Worm (Caenorhabditis elegans): ENCODE data around the gene C55B6.7.

ce11 chrX:7210467-7211107, 18.8 kb upstream of the C55B6.7 start:
- TF ChIP-seq zag-1 (tag; optimal IDR thresholded peaks at IDR 0.05) (no peak), elt-2 (tag; optimal IDR thresholded peaks at IDR 0.05) (no peak), lin-39 (tag; optimal IDR thresholded peaks at IDR 0.05) (no peak), nhr-237 (tag; optimal IDR thresholded peaks at IDR 0.05) (no peak), mml-1 (tag; optimal IDR thresholded peaks at IDR 0.05) (no peak), nfya-1 (tag; optimal IDR thresholded peaks at IDR 0.05; ENCODE audit: insufficient read depth) (peak; percentile 71), pqm-1 (tag; optimal IDR thresholded peaks at IDR 0.05) (no peak), ama-1 (optimal IDR thresholded peaks at IDR 0.05) (no peak), nhr-28 (tag; optimal IDR thresholded peaks at IDR 0.05) (no peak)
